Worm (Caenorhabditis elegans) whole organism, L2 larva: ENCODE data around the gene srx-136.

Experiments
- R02D3.7 ChIP-seq: fragments of 150-350 bp; optimal IDR thresholded peaks from 2 replicates; lab custom pipeline; 2014; ENCODE audit warnings: missing biosample characterization, missing genetic modification characterization
- alr-1 ChIP-seq: fragments of 150-350 bp; optimal IDR thresholded peaks from 2 replicates; lab custom pipeline; 2014; ENCODE audit warnings: missing biosample characterization, missing genetic modification characterization
- nhr-11 ChIP-seq: fragments of 150-350 bp; optimal IDR thresholded peaks from 2 replicates; lab custom pipeline; 2014; ENCODE audit warnings: missing biosample characterization, missing genetic modification characterization
- nhr-12 ChIP-seq: fragments of 150-350 bp; optimal IDR thresholded peaks from 2 replicates; lab custom pipeline; 2014; ENCODE audit warnings: missing biosample characterization, missing genetic modification characterization
- nhr-25 ChIP-seq: fragments of 150-350 bp; sonication (generic microtip); optimal IDR thresholded peaks from 3 replicates; lab custom pipeline; 2014; ENCODE audit warnings: missing biosample characterization, missing genetic modification characterization
- sem-4 ChIP-seq: fragments of 150-350 bp; optimal IDR thresholded peaks from 2 replicates; lab custom pipeline; 2014; ENCODE audit warnings: missing biosample characterization, missing genetic modification reagents, missing genetic modification characterization
- unc-39 ChIP-seq: fragments of 150-350 bp; optimal IDR thresholded peaks from 2 replicates; lab custom pipeline; 2014; ENCODE audit warnings: missing biosample characterization, missing genetic modification characterization
- ztf-11 ChIP-seq: sonication (generic microtip); optimal IDR thresholded peaks from 2 replicates; lab custom pipeline; 2017; ENCODE audit warnings: missing biosample characterization, missing genetic modification characterization

DNA sequence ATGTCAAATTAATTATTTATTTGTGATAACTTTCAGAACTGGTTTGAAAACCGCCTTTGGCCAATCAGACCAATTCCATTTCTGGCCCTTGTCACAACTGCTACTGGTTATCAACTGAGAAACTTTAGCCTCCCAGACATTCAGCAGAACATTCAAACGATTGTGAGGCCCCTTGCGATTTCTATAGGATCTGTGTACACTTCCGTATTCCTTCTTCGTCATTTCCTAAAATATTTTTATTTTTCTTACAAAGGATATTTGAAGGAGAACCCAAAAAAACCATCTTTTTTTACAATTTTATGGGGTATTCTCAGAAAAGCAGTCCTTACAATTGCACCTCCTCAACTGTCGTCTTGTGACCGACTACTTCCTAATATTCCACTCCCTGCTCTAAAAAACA lies 16.1 kb downstream of the srx-136 start:
- TF ChIP-seq unc-39 (tag; lab: Kevin White, UChicago) (no peak), alr-1 (tag; lab: Kevin White, UChicago) (no peak), nhr-11 (tag; lab: Kevin White, UChicago) (no peak), R02D3.7 (tag; lab: Kevin White, UChicago) (no peak), nhr-25 (tag; lab: Kevin White, UChicago) (no peak), sem-4 (no peak), ztf-11 (tag; lab: Kevin White, UChicago) (no peak), nhr-12 (tag; lab: Kevin White, UChicago) (no peak)
